Worm (Caenorhabditis elegans) whole organism, early embryonic: ENCODE results near the gene T01H10.11.

Experiments used
- ama-1 ChIP-seq: fragments of 150-350 bp; optimal IDR thresholded peaks from 2 replicates; lab custom pipeline; 2014
- ceh-13 ChIP-seq: fragments of 200-800 bp; sonication (Bioruptor generic); optimal IDR thresholded peaks from 2 replicates; lab custom pipeline; 2018; ENCODE audit warnings: mild to moderate bottlenecking, missing genetic modification characterization, missing compliant biosample characterization
- hmg-4 ChIP-seq: fragments of 200-800 bp; sonication (Bioruptor generic); optimal IDR thresholded peaks from 2 replicates; lab custom pipeline; 2018; ENCODE audit warnings: mild to moderate bottlenecking, missing genetic modification characterization, missing compliant biosample characterization

DNA sequence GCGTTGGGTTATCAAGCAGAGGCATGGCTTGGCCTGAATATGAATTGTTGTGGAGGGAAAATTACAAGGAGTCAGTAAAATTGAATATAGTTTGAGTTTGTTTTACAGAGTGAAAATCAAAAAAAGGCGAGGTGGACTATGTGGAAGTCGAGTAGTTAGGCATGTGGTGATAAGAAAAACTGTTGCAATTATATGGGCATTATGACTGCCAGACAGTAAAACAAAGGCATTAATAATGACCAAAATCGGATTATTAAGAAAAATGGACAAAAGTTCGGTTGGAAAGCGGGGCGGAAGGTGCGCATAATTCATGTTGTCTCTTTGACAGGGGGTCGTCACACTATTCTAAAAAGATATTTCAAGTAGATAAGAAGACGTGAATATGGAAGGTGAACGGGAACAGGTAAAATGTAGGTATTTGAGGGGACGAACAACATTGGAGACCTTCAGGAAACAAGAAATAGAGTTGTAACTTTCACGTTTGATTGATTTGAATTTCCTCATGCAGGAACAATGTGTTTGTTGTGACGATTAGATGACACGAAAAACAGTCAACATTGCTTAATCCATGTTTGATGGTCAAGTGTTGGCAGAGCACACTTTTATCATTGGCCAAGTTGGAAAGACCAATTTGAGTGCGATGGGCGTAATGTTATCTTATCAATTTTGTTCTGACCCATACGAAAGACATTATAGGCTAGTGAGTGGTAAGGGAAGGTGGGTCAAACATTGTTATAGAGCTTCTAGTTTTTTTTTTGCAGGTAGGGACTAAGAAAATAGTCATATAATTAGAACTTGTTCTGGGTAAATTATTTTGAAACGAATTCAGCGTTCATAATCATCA lies 31.0 kb downstream of the T01H10.11 start, which contains the start of gene mfsd-11:
- TF ChIP-seq hmg-4 (GFP tag; lab: Kevin White, UChicago) (no peak), ama-1 (no peak), ceh-13 (no peak)
